Worm (Caenorhabditis elegans) whole organism, young adult: ENCODE results near the gene Y116A8A.4.
"Not testable (repeated sequence)": the region's sequence is repeated elsewhere in the genome, so short reads cannot be mapped to it uniquely, and the experiment has no call there.

Experiments used
- B0261.1 ChIP-seq: sonication (generic microtip); optimal IDR thresholded peaks from 2 replicates; lab custom pipeline; 2016; ENCODE audit warnings: mild to moderate bottlenecking, missing genetic modification characterization, moderate library complexity, missing compliant biosample characterization
- F39B2.1 ChIP-seq: fragments of 200-800 bp; sonication (Bioruptor generic); IDR thresholded peaks from 2 replicates; pipeline ENCODE4 v1.3.6; 2022; ENCODE audit warnings: missing genetic modification reagents, missing genetic modification characterization, missing compliant biosample characterization
- akir-1 ChIP-seq: fragments of 200-800 bp; sonication (Bioruptor generic); optimal IDR thresholded peaks from 2 replicates; lab custom pipeline; 2018; ENCODE audit warnings: mild to moderate bottlenecking, missing genetic modification characterization, moderate library complexity, missing compliant biosample characterization
- cebp-1 ChIP-seq, 2 experiments: fragments of 200-800 bp in 1 of 2; sonication (Bioruptor generic) in 1 of 2; sonication (generic microtip) in 1 of 2; IDR thresholded peaks in 1 of 2; optimal IDR thresholded peaks in 1 of 2; 2 replicates each; pipeline versions ENCODE4 v1.3.6 to Lab custom; 2017 to 2022; ENCODE audit warnings: missing compliant biosample characterization in 2 of 2, missing genetic modification characterization in 2 of 2, mild to moderate bottlenecking in 1 of 2, missing genetic modification reagents in 1 of 2, moderate library complexity in 1 of 2
- egl-18 ChIP-seq: fragments of 200-800 bp; sonication (Bioruptor generic); IDR thresholded peaks from 2 replicates; pipeline ENCODE4 v1.3.6; 2022; ENCODE audit warnings: missing genetic modification reagents, missing genetic modification characterization, missing compliant biosample characterization
- egl-44 ChIP-seq: fragments of 200-800 bp; sonication (Bioruptor generic); IDR thresholded peaks from 2 replicates; pipeline ENCODE4 v1.3.6; 2022; ENCODE audit warnings: missing genetic modification reagents, missing genetic modification characterization, missing compliant biosample characterization
- lin-54 ChIP-seq: fragments of 200-800 bp; sonication (Bioruptor generic); optimal IDR thresholded peaks from 2 replicates; lab custom pipeline; 2018; ENCODE audit warnings: mild to moderate bottlenecking, missing genetic modification characterization, missing compliant biosample characterization
- snpc-4 ChIP-seq, 5 experiments: fragments of 150-350 bp in 1 of 5; sonication (generic microtip) in 4 of 5; optimal IDR thresholded peaks; 2 replicates each; lab custom pipeline; 2014 to 2018; ENCODE audit warnings: missing genetic modification characterization in 5 of 5, missing biosample characterization in 3 of 5, antibody characterized with exemption in 2 of 5, mild to moderate bottlenecking in 2 of 5, missing compliant biosample characterization in 2 of 5, missing genotype in 2 of 5, moderate library complexity in 2 of 5, missing genetic modification reagents in 1 of 5
- tlf-1 ChIP-seq: fragments of 200-800 bp; sonication (Bioruptor generic); optimal IDR thresholded peaks from 2 replicates; lab custom pipeline; 2018; ENCODE audit warnings: mild to moderate bottlenecking, missing genetic modification characterization, missing compliant biosample characterization
- unc-130 ChIP-seq: sonication (generic microtip); optimal IDR thresholded peaks from 2 replicates; lab custom pipeline; 2016; ENCODE audit warnings: missing genetic modification reagents, missing genetic modification characterization, missing compliant biosample characterization
- unc-62 ChIP-seq: fragments of 150-350 bp; optimal IDR thresholded peaks from 2 replicates; lab custom pipeline; 2014; ENCODE audit warnings: missing biosample characterization, missing genetic modification reagents, missing genetic modification characterization
- xnd-1 ChIP-seq: sonication (generic microtip); optimal IDR thresholded peaks from 2 replicates; lab custom pipeline; 2016; ENCODE audit warnings: missing genotype, missing genetic modification reagents, missing genetic modification characterization, missing compliant biosample characterization
- ztf-28 ChIP-seq: fragments of 200-800 bp; sonication (Bioruptor generic); IDR thresholded peaks from 2 replicates; pipeline ENCODE4 v1.3.6; 2022; ENCODE audit warnings: missing genetic modification reagents, missing genetic modification characterization, missing compliant biosample characterization

DNA sequence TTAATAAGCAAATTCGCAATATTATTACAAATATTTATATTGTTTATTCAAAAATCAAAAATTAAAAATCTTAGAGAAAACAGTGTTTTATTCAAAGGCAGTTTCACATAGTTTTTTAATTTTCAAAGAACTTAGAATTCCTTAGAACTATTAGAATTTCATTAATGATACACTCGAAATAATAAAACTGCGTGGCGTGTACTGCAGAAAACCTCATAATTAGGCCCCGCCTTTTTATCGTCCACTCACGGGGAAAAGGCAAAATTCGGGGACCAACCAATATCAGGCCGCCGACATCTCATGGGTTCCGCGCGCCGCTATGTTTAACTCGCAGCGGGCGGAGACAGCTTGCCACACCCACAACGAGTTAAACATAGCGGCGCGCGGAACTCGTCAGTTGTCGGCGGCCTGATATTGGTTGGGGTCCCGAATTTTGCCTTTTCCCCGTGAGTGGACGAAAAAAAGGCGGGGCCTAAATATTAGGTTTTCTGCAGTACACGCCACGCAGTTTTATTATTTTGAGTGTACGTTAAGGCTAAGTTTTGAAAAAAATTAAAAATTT lies 25.3 kb upstream of the Y116A8A.4 start:
- not testable (repeated sequence) for TF ChIP-seq xnd-1 (tag; lab: Kevin White, UChicago); F39B2.1; cebp-1 (GFP tag; IDR thresholded peaks at IDR 0.05; lab: Robert Waterston, UW); cebp-1 (tag; optimal IDR thresholded peaks at IDR 0.05; lab: Kevin White, UChicago); snpc-4 (GFP tag; optimal IDR thresholded peaks at IDR 0.05; lab: Kevin White, UChicago); lin-54 (GFP tag; lab: Kevin White, UChicago); ztf-28 (GFP tag; lab: Robert Waterston, UW); B0261.1 (tag; lab: Kevin White, UChicago); egl-44; unc-130 (GFP tag; lab: Kevin White, UChicago); tlf-1 (GFP tag; lab: Kevin White, UChicago); akir-1 (GFP tag; lab: Kevin White, UChicago); unc-62 (GFP tag; lab: Kevin White, UChicago); egl-18 (GFP tag; lab: Robert Waterston, UW)
- TF ChIP-seq snpc-4 (tag; optimal IDR thresholded peaks at IDR 0.05; lab: Kevin White, UChicago) = peak in 3 of 4 experiments; percentile 28 to 92 (median 72)
